Fruit fly (Drosophila melanogaster) whole organism, embryonic: Measurements from ENCODE around the gene ND-SGDH.

Source experiments
- Asciz ChIP-seq: fragments of 200-800 bp; sonication (Bioruptor generic); optimal IDR thresholded peaks from 2 replicates; lab custom pipeline; 2017; ENCODE audit warnings: missing biosample characterization, mild to moderate bottlenecking, missing genetic modification characterization, missing genetic modification reagents
- B-H2 ChIP-seq: fragments of 200-800 bp; sonication (Bioruptor generic); optimal IDR thresholded peaks from 2 replicates; lab custom pipeline; 2018; ENCODE audit warnings: missing biosample characterization, mild to moderate bottlenecking, missing genetic modification characterization
- Blimp-1 ChIP-seq: fragments of 200-800 bp; sonication (Bioruptor generic); optimal IDR thresholded peaks from 3 replicates; lab custom pipeline; 2018; ENCODE audit warnings: missing biosample characterization, missing genetic modification characterization, mild to moderate bottlenecking, moderate library complexity, missing genetic modification reagents
- CG10321 ChIP-seq: fragments of 200-800 bp; sonication (Bioruptor generic); IDR thresholded peaks from 2 replicates; pipeline ENCODE4 v1.3.6; 2022; ENCODE audit warnings: missing biosample characterization, missing genetic modification characterization
- CG10462 ChIP-seq: fragments of 200-800 bp; sonication (Bioruptor generic); optimal IDR thresholded peaks from 2 replicates; lab custom pipeline; 2016; ENCODE audit warnings: missing biosample characterization, missing genetic modification characterization
- CG12219 ChIP-seq: fragments of 200-800 bp; sonication (Bioruptor generic); optimal IDR thresholded peaks from 3 replicates; lab custom pipeline; 2018; ENCODE audit warnings: missing biosample characterization, mild to moderate bottlenecking, missing genetic modification characterization
- CG1233 ChIP-seq: fragments of 200-800 bp; sonication (Bioruptor generic); optimal IDR thresholded peaks from 4 replicates; lab custom pipeline; 2018; ENCODE audit warnings: missing biosample characterization, mild to moderate bottlenecking, missing genetic modification characterization
- CG12659 ChIP-seq: fragments of 200-800 bp; sonication (Bioruptor generic); optimal IDR thresholded peaks from 3 replicates; lab custom pipeline; 2017; ENCODE audit warnings: mild to moderate bottlenecking, missing biosample characterization, missing genetic modification reagents, missing genetic modification characterization
- CG13296 ChIP-seq: fragments of 200-800 bp; sonication (Bioruptor generic); optimal IDR thresholded peaks from 3 replicates; lab custom pipeline; 2018; ENCODE audit warnings: missing biosample characterization, mild to moderate bottlenecking, missing genetic modification characterization
- CG13424 ChIP-seq: fragments of 200-800 bp; sonication (Bioruptor generic); optimal IDR thresholded peaks from 2 replicates; lab custom pipeline; 2019; ENCODE audit warnings: missing biosample characterization, mild to moderate bottlenecking, missing genetic modification characterization, moderate library complexity
- CG14441 ChIP-seq: fragments of 200-800 bp; sonication (Bioruptor generic); IDR thresholded peaks from 2 replicates; pipeline ENCODE4 v1.3.6; 2022; ENCODE audit warnings: missing biosample characterization, missing genetic modification characterization
- CG14710 ChIP-seq: fragments of 200-800 bp; sonication (Bioruptor generic); optimal IDR thresholded peaks from 3 replicates; lab custom pipeline; 2019; ENCODE audit warnings: missing biosample characterization, mild to moderate bottlenecking, missing genetic modification characterization, moderate library complexity
- CG14860 ChIP-seq: fragments of 200-800 bp; sonication (Bioruptor generic); IDR thresholded peaks from 3 replicates; pipeline ENCODE4 v1.3.6; 2022; ENCODE audit warnings: missing biosample characterization, missing genetic modification characterization; ENCODE audit not compliant: partially characterized antibody
- CG14965 ChIP-seq: fragments of 200-800 bp; sonication (Bioruptor generic); optimal IDR thresholded peaks from 2 replicates; lab custom pipeline; 2016; ENCODE audit warnings: missing biosample characterization, missing genetic modification characterization, borderline replicate concordance
- CG17829 ChIP-seq: fragments of 200-800 bp; optimal IDR thresholded peaks from 2 replicates; lab custom pipeline; 2019; ENCODE audit warnings: missing biosample characterization, mild to moderate bottlenecking, missing genetic modification characterization, moderate library complexity
- CG1832 ChIP-seq: fragments of 200-800 bp; sonication (Bioruptor generic); optimal IDR thresholded peaks from 2 replicates; lab custom pipeline; 2017; ENCODE audit warnings: missing biosample characterization, mild to moderate bottlenecking, missing genetic modification characterization, inconsistent platforms
- CG2129 ChIP-seq: fragments of 200-800 bp; sonication (Bioruptor generic); IDR thresholded peaks from 2 replicates; pipeline ENCODE4 v1.3.6; 2022; ENCODE audit warnings: missing biosample characterization, missing genetic modification characterization; ENCODE audit not compliant: partially characterized antibody
- CG2712 ChIP-seq: fragments of 200-800 bp; optimal IDR thresholded peaks from 3 replicates; lab custom pipeline; 2019; ENCODE audit warnings: missing biosample characterization, mild to moderate bottlenecking, missing genetic modification characterization, moderate library complexity
- CG33557 ChIP-seq: fragments of 200-800 bp; sonication (Bioruptor generic); optimal IDR thresholded peaks from 2 replicates; lab custom pipeline; 2019; ENCODE audit warnings: missing biosample characterization, mild to moderate bottlenecking, missing genetic modification characterization, moderate library complexity
- CG34376 ChIP-seq: fragments of 200-800 bp; sonication (Bioruptor generic); optimal IDR thresholded peaks from 2 replicates; lab custom pipeline; 2018; ENCODE audit warnings: missing biosample characterization, mild to moderate bottlenecking, missing genetic modification characterization
- CG6854 ChIP-seq: fragments of 200-800 bp; sonication (Bioruptor generic); optimal IDR thresholded peaks from 3 replicates; lab custom pipeline; 2017; ENCODE audit warnings: missing biosample characterization, mild to moderate bottlenecking, missing genetic modification characterization
- CG7372 ChIP-seq: fragments of 200-800 bp; sonication (Bioruptor generic); IDR thresholded peaks from 2 replicates; pipeline ENCODE4 v1.3.6; 2022; ENCODE audit warnings: missing biosample characterization, missing genetic modification characterization
- D19A ChIP-seq: fragments of 200-800 bp; optimal IDR thresholded peaks from 3 replicates; lab custom pipeline; 2019; ENCODE audit warnings: missing biosample characterization, mild to moderate bottlenecking, missing genetic modification characterization, moderate library complexity
- Dref ChIP-seq: fragments of 200-800 bp; sonication (Bioruptor generic); IDR thresholded peaks from 2 replicates; pipeline ENCODE4 v1.3.6; 2022; ENCODE audit warnings: missing biosample characterization, missing genetic modification characterization
- ERR ChIP-seq: fragments of 200-800 bp; sonication (Bioruptor generic); optimal IDR thresholded peaks from 2 replicates; lab custom pipeline; 2016; ENCODE audit warnings: missing biosample characterization, missing genetic modification characterization
- Gsc ChIP-seq: fragments of 200-800 bp; sonication (Bioruptor generic); IDR thresholded peaks from 2 replicates; pipeline ENCODE4 v1.3.6; 2022; ENCODE audit warnings: missing biosample characterization, missing genetic modification characterization
- HLH4C ChIP-seq: fragments of 200-800 bp; sonication (Bioruptor generic); IDR thresholded peaks from 3 replicates; pipeline ENCODE4 v1.3.6; 2022; ENCODE audit warnings: missing biosample characterization, missing genetic modification characterization; ENCODE audit not compliant: partially characterized antibody
- Hey ChIP-seq: fragments of 200-800 bp; sonication (Bioruptor generic); optimal IDR thresholded peaks from 3 replicates; lab custom pipeline; 2018; ENCODE audit warnings: missing biosample characterization, mild to moderate bottlenecking, missing genetic modification characterization
- Med ChIP-seq: fragments of 200-800 bp; sonication (Bioruptor generic); peaks from one replicate; lab custom pipeline; 2016; ENCODE audit warnings: missing biosample characterization, missing genetic modification characterization, mild to moderate bottlenecking, inconsistent platforms, moderate library complexity
- Sox102F ChIP-seq: fragments of 200-800 bp; sonication (Bioruptor generic); optimal IDR thresholded peaks from 2 replicates; lab custom pipeline; 2018; ENCODE audit warnings: missing biosample characterization, mild to moderate bottlenecking, missing genetic modification characterization, moderate library complexity
- Tbp ChIP-seq: fragments of >200 bp; optimal IDR thresholded peaks from 2 replicates; lab custom pipeline; 2018; ENCODE audit warnings: missing biosample characterization, missing genetic modification characterization
- Xbp1 ChIP-seq: fragments of 200-800 bp; sonication (Bioruptor generic); optimal IDR thresholded peaks from 3 replicates; lab custom pipeline; 2016; ENCODE audit warnings: missing biosample characterization, mild to moderate bottlenecking, missing genetic modification characterization
- cad ChIP-seq: fragments of >200 bp; optimal IDR thresholded peaks from 2 replicates; lab custom pipeline; 2017; ENCODE audit warnings: missing biosample characterization, missing genetic modification characterization
- crc ChIP-seq: fragments of 200-800 bp; sonication (Bioruptor generic); optimal IDR thresholded peaks from 2 replicates; lab custom pipeline; 2016; ENCODE audit warnings: missing biosample characterization, missing genetic modification characterization
- crol ChIP-seq: fragments of 200-800 bp; sonication (Bioruptor generic); IDR thresholded peaks from 2 replicates; pipeline ENCODE4 v1.3.6; 2022; ENCODE audit warnings: missing biosample characterization, missing genetic modification characterization
- dan ChIP-seq: fragments of 200-800 bp; sonication (Bioruptor generic); IDR thresholded peaks from 2 replicates; pipeline ENCODE4 v1.3.6; 2022; ENCODE audit warnings: missing biosample characterization, missing genetic modification characterization
- gce ChIP-seq: fragments of 200-800 bp; sonication (Bioruptor generic); IDR thresholded peaks from 3 replicates; pipeline ENCODE4 v1.3.6; 2022; ENCODE audit warnings: missing biosample characterization, missing genetic modification characterization
- gcm ChIP-seq: fragments of 200-800 bp; sonication (Bioruptor generic); optimal IDR thresholded peaks from 2 replicates; lab custom pipeline; 2019; ENCODE audit warnings: missing biosample characterization, mild to moderate bottlenecking, missing genetic modification characterization, moderate library complexity
- gro ChIP-seq: fragments of 200-800 bp; sonication (Bioruptor generic); optimal IDR thresholded peaks from 2 replicates; lab custom pipeline; 2016; ENCODE audit warnings: missing biosample characterization, missing genetic modification characterization
- hbn ChIP-seq: fragments of 200-800 bp; sonication (Bioruptor generic); IDR thresholded peaks from 2 replicates; pipeline ENCODE4 v1.3.6; 2022; ENCODE audit warnings: missing biosample characterization, missing genetic modification characterization; ENCODE audit not compliant: partially characterized antibody
- jumu ChIP-seq: fragments of 200-800 bp; sonication (Bioruptor generic); optimal IDR thresholded peaks from 3 replicates; lab custom pipeline; 2016; ENCODE audit warnings: missing biosample characterization, missing genetic modification characterization
- mld ChIP-seq: fragments of 200-800 bp; sonication (Bioruptor generic); IDR thresholded peaks from 3 replicates; pipeline ENCODE4 v1.3.6; 2022; ENCODE audit warnings: missing biosample characterization, missing genetic modification characterization; ENCODE audit not compliant: partially characterized antibody
- nmo ChIP-seq: fragments of 200-800 bp; sonication (Bioruptor generic); optimal IDR thresholded peaks from 2 replicates; lab custom pipeline; 2018; ENCODE audit warnings: missing biosample characterization, mild to moderate bottlenecking, missing genetic modification characterization, moderate library complexity
- p53 ChIP-seq: fragments of 200-800 bp; sonication (Bioruptor generic); optimal IDR thresholded peaks from 2 replicates; lab custom pipeline; 2016; ENCODE audit warnings: missing biosample characterization, missing genetic modification characterization
- pita ChIP-seq: fragments of 200-800 bp; sonication (Bioruptor generic); optimal IDR thresholded peaks from 2 replicates; lab custom pipeline; 2017; ENCODE audit warnings: missing biosample characterization, mild to moderate bottlenecking, missing genetic modification characterization
- prd ChIP-seq, 3 experiments: fragments of >200 bp in 2 of 3; fragments of 200-800 bp in 1 of 3; sonication (Bioruptor generic) in 1 of 3; optimal IDR thresholded peaks in 2 of 3; IDR thresholded peaks in 1 of 3; 2 replicates in 2 of 3; 3 replicates in 1 of 3; pipeline versions ENCODE4 v1.3.6 to Lab custom; 2017 to 2022; ENCODE audit warnings: missing biosample characterization in 1 of 3, missing genetic modification characterization in 1 of 3
- sens ChIP-seq: fragments of 200-800 bp; sonication (Bioruptor generic); peaks from one replicate; lab custom pipeline; 2016; ENCODE audit warnings: missing biosample characterization, missing genetic modification characterization
- tll ChIP-seq, 2 experiments: fragments of 200-800 bp in 1 of 2; fragments of >200 bp in 1 of 2; sonication (Bioruptor generic) in 1 of 2; optimal IDR thresholded peaks; 2 replicates each; lab custom pipeline; 2017 to 2019; ENCODE audit warnings: missing biosample characterization in 2 of 2, missing genetic modification characterization in 2 of 2, mild to moderate bottlenecking in 1 of 2, moderate library complexity in 1 of 2
- vfl ChIP-seq: fragments of 200-800 bp; sonication (Bioruptor generic); optimal IDR thresholded peaks from 2 replicates; lab custom pipeline; 2016; ENCODE audit warnings: missing biosample characterization, missing genetic modification characterization

The ND-SGDH gene

dm6 chr3L:12124975-12125374 is 13.4 kb downstream of the ND-SGDH start, which contains the start of gene yps (continued):
- TF ChIP-seq hbn (peak; percentile 67), dan (GFP tag; lab: Robert Waterston, UW) (no peak), CG13296 (GFP tag; lab: Kevin White, UChicago) (peak; percentile 97), CG12659 (GFP tag; lab: Kevin White, UChicago) (peak; percentile 98), cad (GFP tag; lab: Kevin White, UChicago) (no peak), CG7372 (GFP tag; lab: Robert Waterston, UW) (peak; percentile 75), CG1233 (GFP tag; lab: Kevin White, UChicago) (peak; percentile 98), vfl (GFP tag; lab: Kevin White, UChicago) (peak; percentile 93), Gsc (GFP tag; lab: Robert Waterston, UW) (no peak), CG12219 (GFP tag; lab: Kevin White, UChicago) (peak; percentile 94), crc (GFP tag; lab: Kevin White, UChicago) (peak; percentile 86), gcm (GFP tag; lab: Kevin White, UChicago) (peak; percentile 94), CG14710 (tag; lab: Kevin White, UChicago) (peak; percentile 92), CG17829 (tag; lab: Kevin White, UChicago) (peak; percentile 90), nmo (GFP tag; lab: Kevin White, UChicago) (peak; percentile 81), CG13424 (tag; lab: Kevin White, UChicago) (peak; percentile 75), pita (GFP tag; lab: Kevin White, UChicago) (no peak), CG2129 (GFP tag; lab: Robert Waterston, UW) (peak; percentile 33; the same call in 1 of the 2 replicates), Xbp1 (GFP tag; lab: Kevin White, UChicago) (peak; percentile 91), prd (optimal IDR thresholded peaks at IDR 0.05; lab: Kevin White, UChicago) (no peak), prd (GFP tag; IDR thresholded peaks at IDR 0.05; lab: Robert Waterston, UW) (peak; percentile 72; the same call in 2 of the 3 replicates), Hey (tag; lab: Kevin White, UChicago) (peak; percentile 95), Asciz (GFP tag; lab: Kevin White, UChicago) (peak; percentile 95), sens (GFP tag; lab: Kevin White, UChicago) (peak; percentile 98), CG33557 (GFP tag; lab: Kevin White, UChicago) (peak; percentile 95), CG10462 (peak; percentile 73), Med (GFP tag; lab: Kevin White, UChicago) (peak; percentile 100), CG6854 (GFP tag; lab: Kevin White, UChicago) (peak; percentile 93), Blimp-1 (GFP tag; lab: Kevin White, UChicago) (no peak), Tbp (no peak), gro (GFP tag; lab: Kevin White, UChicago) (peak; percentile 96), tll (GFP tag; optimal IDR thresholded peaks at IDR 0.05; lab: Kevin White, UChicago) (peak in 1 of 2 experiments; percentile 62), p53 (GFP tag; lab: Kevin White, UChicago) (peak; percentile 95), jumu (GFP tag; lab: Kevin White, UChicago) (peak; percentile 70), CG1832 (GFP tag; lab: Kevin White, UChicago) (no peak), D19A (tag; lab: Kevin White, UChicago) (peak; percentile 66), CG14441 (peak; percentile 84), B-H2 (GFP tag; lab: Kevin White, UChicago) (peak; percentile 98), Sox102F (GFP tag; lab: Kevin White, UChicago) (peak; percentile 72), Dref (peak; percentile 94), gce (GFP tag; lab: Robert Waterston, UW) (peak; percentile 95; the same call in 2 of the 3 replicates), ERR (GFP tag; lab: Kevin White, UChicago) (peak; percentile 87), CG2712 (peak; percentile 91), CG34376 (peak; percentile 99), CG10321 (GFP tag; lab: Robert Waterston, UW) (peak; percentile 82), crol (GFP tag; lab: Robert Waterston, UW) (peak; percentile 39; the same call in 1 of the 2 replicates), HLH4C (GFP tag; lab: Robert Waterston, UW) (peak; percentile 76), mld (0 out of 3 replicates have a peak, but pooled peaks have one; percentile 27), CG14965 (GFP tag; lab: Kevin White, UChicago) (peak; percentile 76), CG14860 (GFP tag; lab: Robert Waterston, UW) (0 out of 3 replicates have a peak, but pooled peaks have one; percentile 44)
